Worm (Caenorhabditis elegans) whole organism, L1 larva: Measurements from ENCODE around the gene F10C1.3.

ENCODE experiments used
- aly-2 ChIP-seq: fragments of 150-350 bp; optimal IDR thresholded peaks from 2 replicates; lab custom pipeline; 2014; ENCODE audit warnings: missing biosample characterization, missing genetic modification characterization
- ama-1 ChIP-seq: fragments of 150-350 bp; optimal IDR thresholded peaks from 2 replicates; lab custom pipeline; 2014
- blmp-1 ChIP-seq: fragments of 150-350 bp; optimal IDR thresholded peaks from 2 replicates; lab custom pipeline; 2014; ENCODE audit warnings: missing biosample characterization, missing genetic modification characterization
- ceh-63 ChIP-seq: fragments of 200-800 bp; sonication (Bioruptor generic); optimal IDR thresholded peaks from 2 replicates; lab custom pipeline; 2018; ENCODE audit warnings: mild to moderate bottlenecking, missing genetic modification characterization, missing compliant biosample characterization
- ceh-82 ChIP-seq, 3 experiments: fragments of 150-350 bp in 1 of 3; sonication (generic microtip) in 2 of 3; optimal IDR thresholded peaks; 2 replicates each; lab custom pipeline; 2014 to 2017; ENCODE audit warnings: missing biosample characterization in 3 of 3, missing genetic modification characterization in 3 of 3
- ceh-88 ChIP-seq: fragments of 200-800 bp; sonication (Bioruptor generic); IDR thresholded peaks from 2 replicates; pipeline ENCODE4 v1.3.6; 2022; ENCODE audit warnings: missing genetic modification characterization, missing compliant biosample characterization
- dpl-1 ChIP-seq, 3 experiments: fragments of 150-350 bp in 2 of 3; sonication (generic microtip) in 1 of 3; optimal IDR thresholded peaks; 2 replicates each; lab custom pipeline; 2014 to 2017; ENCODE audit warnings: missing biosample characterization in 3 of 3, missing genetic modification characterization in 3 of 3, missing genetic modification reagents in 3 of 3
- dsc-1 ChIP-seq: sonication (generic microtip); optimal IDR thresholded peaks from 2 replicates; lab custom pipeline; 2016; ENCODE audit warnings: mild to moderate bottlenecking, missing genetic modification characterization, missing compliant biosample characterization
- efl-1 ChIP-seq, 4 experiments: fragments of 150-350 bp; optimal IDR thresholded peaks in 3 of 4; peaks in 1 of 4; 1 replicate in 1 of 4; 2 replicates in 3 of 4; lab custom pipeline; 2014; ENCODE audit warnings: missing biosample characterization in 2 of 4, missing genetic modification characterization in 2 of 4, missing genetic modification reagents in 2 of 4
- fkh-8 ChIP-seq: sonication (generic microtip); optimal IDR thresholded peaks from 2 replicates; lab custom pipeline; 2016; ENCODE audit warnings: mild to moderate bottlenecking, missing genetic modification characterization, missing compliant biosample characterization
- fos-1 ChIP-seq: fragments of 150-350 bp; optimal IDR thresholded peaks from 2 replicates; lab custom pipeline; 2014; ENCODE audit warnings: missing biosample characterization, missing genetic modification characterization
- hlh-17 ChIP-seq: fragments of 200-800 bp; sonication (Bioruptor generic); optimal IDR thresholded peaks from 2 replicates; lab custom pipeline; 2018; ENCODE audit warnings: missing genetic modification characterization, mild to moderate bottlenecking, missing compliant biosample characterization, moderate library complexity, borderline replicate concordance
- isw-1 ChIP-seq: fragments of 200-800 bp; sonication (Bioruptor generic); IDR thresholded peaks from 2 replicates; pipeline ENCODE4 v1.3.6; 2022; ENCODE audit warnings: missing genetic modification characterization, missing compliant biosample characterization
- jun-1 ChIP-seq: fragments of 150-350 bp; optimal IDR thresholded peaks from 2 replicates; lab custom pipeline; 2014; ENCODE audit warnings: missing biosample characterization, missing genetic modification reagents, missing genetic modification characterization
- lin-13 ChIP-seq: fragments of 150-350 bp; optimal IDR thresholded peaks from 2 replicates; lab custom pipeline; 2014; ENCODE audit warnings: missing biosample characterization, missing genetic modification reagents, missing genetic modification characterization
- lin-14 ChIP-seq: fragments of 200-800 bp; sonication (Bioruptor generic); optimal IDR thresholded peaks from 2 replicates; lab custom pipeline; 2018; ENCODE audit warnings: mild to moderate bottlenecking, missing genetic modification characterization, moderate library complexity, missing compliant biosample characterization
- lin-35 ChIP-seq, 2 experiments: fragments of 150-350 bp; optimal IDR thresholded peaks; 2 replicates each; lab custom pipeline; 2014; ENCODE audit warnings: missing biosample characterization in 2 of 2, missing genetic modification characterization in 2 of 2, missing genetic modification reagents in 2 of 2
- lsy-2 ChIP-seq, 2 experiments: fragments of 150-350 bp; optimal IDR thresholded peaks; 2 replicates each; lab custom pipeline; 2014; ENCODE audit warnings: missing biosample characterization in 2 of 2, missing genetic modification characterization in 2 of 2
- mab-9 ChIP-seq: fragments of 200-800 bp; sonication (Bioruptor generic); IDR thresholded peaks from 2 replicates; pipeline ENCODE4 v1.3.6; 2022; ENCODE audit warnings: missing genetic modification reagents, missing genetic modification characterization, missing compliant biosample characterization
- mep-1 ChIP-seq: fragments of 150-350 bp; optimal IDR thresholded peaks from 2 replicates; lab custom pipeline; 2014; ENCODE audit warnings: missing biosample characterization, missing genetic modification characterization
- nhr-12 ChIP-seq: sonication (generic microtip); optimal IDR thresholded peaks from 2 replicates; lab custom pipeline; 2017; ENCODE audit warnings: missing biosample characterization, missing genetic modification characterization
- nhr-19 ChIP-seq: fragments of 200-800 bp; sonication (Bioruptor generic); conservative IDR thresholded peaks from 2 replicates; pipeline ENCODE4 v1.3.6; 2022; ENCODE audit warnings: missing genetic modification characterization, missing compliant biosample characterization
- nhr-20 ChIP-seq: sonication (generic microtip); optimal IDR thresholded peaks from 2 replicates; lab custom pipeline; 2016; ENCODE audit warnings: mild to moderate bottlenecking, missing genetic modification characterization, missing compliant biosample characterization
- nhr-237 ChIP-seq: fragments of 150-350 bp; optimal IDR thresholded peaks from 2 replicates; lab custom pipeline; 2014; ENCODE audit warnings: missing biosample characterization, missing genetic modification characterization
- nhr-28 ChIP-seq: fragments of 150-350 bp; optimal IDR thresholded peaks from 2 replicates; lab custom pipeline; 2014; ENCODE audit warnings: missing biosample characterization, missing genetic modification characterization
- nhr-47 ChIP-seq: sonication (generic microtip); optimal IDR thresholded peaks from 2 replicates; lab custom pipeline; 2016; ENCODE audit warnings: mild to moderate bottlenecking, missing genetic modification characterization, moderate library complexity, missing compliant biosample characterization
- nhr-71 ChIP-seq: sonication (generic microtip); optimal IDR thresholded peaks from 2 replicates; lab custom pipeline; 2016; ENCODE audit warnings: mild to moderate bottlenecking, missing genetic modification characterization, moderate library complexity, missing compliant biosample characterization
- nhr-76 ChIP-seq: sonication (generic microtip); optimal IDR thresholded peaks from 2 replicates; lab custom pipeline; 2017; ENCODE audit warnings: missing biosample characterization, missing genetic modification characterization
- nhr-77 ChIP-seq: fragments of 150-350 bp; optimal IDR thresholded peaks from 2 replicates; lab custom pipeline; 2014; ENCODE audit warnings: missing biosample characterization, missing genetic modification characterization
- nhr-85 ChIP-seq: sonication (generic microtip); peaks from one replicate; lab custom pipeline; 2016; ENCODE audit warnings: missing genetic modification characterization, inconsistent platforms, missing compliant biosample characterization
- pax-3 ChIP-seq: fragments of 200-800 bp; sonication (Bioruptor generic); optimal IDR thresholded peaks from 2 replicates; lab custom pipeline; 2018; ENCODE audit warnings: mild to moderate bottlenecking, missing genetic modification characterization, moderate library complexity, missing compliant biosample characterization
- rnt-1 ChIP-seq: sonication (generic microtip); optimal IDR thresholded peaks from 2 replicates; lab custom pipeline; 2016; ENCODE audit warnings: mild to moderate bottlenecking, missing genetic modification characterization, moderate library complexity, missing compliant biosample characterization
- skn-1 ChIP-seq: fragments of 150-350 bp; optimal IDR thresholded peaks from 2 replicates; lab custom pipeline; 2014; ENCODE audit warnings: missing biosample characterization, missing genetic modification characterization
- snu-23 ChIP-seq: sonication (generic microtip); optimal IDR thresholded peaks from 2 replicates; lab custom pipeline; 2016; ENCODE audit warnings: missing genetic modification characterization, missing compliant biosample characterization
- sptf-1 ChIP-seq: fragments of 150-350 bp; optimal IDR thresholded peaks from 2 replicates; lab custom pipeline; 2014; ENCODE audit warnings: missing biosample characterization, missing genetic modification characterization
- swsn-7 ChIP-seq: sonication (generic microtip); optimal IDR thresholded peaks from 2 replicates; lab custom pipeline; 2016; ENCODE audit warnings: missing genetic modification characterization, missing compliant biosample characterization
- tbx-2 ChIP-seq: sonication (generic microtip); optimal IDR thresholded peaks from 2 replicates; lab custom pipeline; 2016; ENCODE audit warnings: missing genetic modification characterization, missing compliant biosample characterization
- unc-130 ChIP-seq: fragments of 150-350 bp; optimal IDR thresholded peaks from 2 replicates; lab custom pipeline; 2017; ENCODE audit warnings: missing biosample characterization, missing genetic modification characterization, inconsistent platforms
- unc-30 ChIP-seq: sonication (generic microtip); optimal IDR thresholded peaks from 2 replicates; lab custom pipeline; 2017; ENCODE audit warnings: missing biosample characterization, missing genetic modification characterization
- unc-62 ChIP-seq: fragments of 150-350 bp; optimal IDR thresholded peaks from 2 replicates; lab custom pipeline; 2014; ENCODE audit warnings: missing biosample characterization, missing genetic modification reagents, missing genetic modification characterization
- unc-86 ChIP-seq: sonication (generic microtip); optimal IDR thresholded peaks from 2 replicates; lab custom pipeline; 2016; ENCODE audit warnings: missing genetic modification characterization, missing compliant biosample characterization
- xbp-1 ChIP-seq: sonication (generic microtip); optimal IDR thresholded peaks from 2 replicates; lab custom pipeline; 2016; ENCODE audit warnings: missing genetic modification characterization, missing compliant biosample characterization
- zip-4 ChIP-seq: fragments of 200-800 bp; sonication (Bioruptor generic); optimal IDR thresholded peaks from 2 replicates; lab custom pipeline; 2018; ENCODE audit warnings: mild to moderate bottlenecking, missing genetic modification characterization, moderate library complexity, missing compliant biosample characterization
- ztf-11 ChIP-seq, 2 experiments: sonication (generic microtip); optimal IDR thresholded peaks; 2 replicates each; lab custom pipeline; 2016 to 2017; ENCODE audit warnings: missing genetic modification characterization in 2 of 2, missing biosample characterization in 1 of 2, missing compliant biosample characterization in 1 of 2

F10C1.3 gene

ce11 chrII:5781935-5782921, 24.7 kb upstream of the F10C1.3 start, which contains the start of gene K05F1.6 (continued):
- TF ChIP-seq aly-2 = no peak

DNA sequence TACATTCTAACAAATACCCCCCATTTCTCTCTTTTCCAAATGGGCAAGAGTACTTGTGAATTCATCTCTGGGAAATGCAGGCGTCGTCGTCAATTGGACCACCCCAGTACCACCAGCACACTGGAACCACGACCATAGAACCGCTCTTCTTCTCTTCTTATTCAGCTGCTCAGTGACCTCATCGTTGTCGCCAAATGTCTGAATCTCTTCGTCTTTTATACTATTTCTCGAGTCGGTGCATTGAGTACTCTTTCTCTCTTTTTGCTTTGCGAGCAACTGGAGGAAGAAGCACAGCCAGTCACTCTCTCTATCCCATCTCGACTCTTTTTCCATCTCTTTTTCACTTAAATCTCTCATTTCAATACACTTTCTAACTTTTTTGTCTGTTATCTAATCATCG, 22.3 kb upstream of the F10C1.3 start:
- TF ChIP-seq sptf-1 (tag; lab: Kevin White, UChicago) (no peak), rnt-1 (peak; percentile 36), xbp-1 (tag; lab: Kevin White, UChicago) (peak; percentile 31), hlh-17 (GFP tag; lab: Kevin White, UChicago) (no peak), zip-4 (no peak), ama-1 (no peak), ztf-11 (tag; optimal IDR thresholded peaks at IDR 0.05; lab: Kevin White, UChicago) (no peak), ceh-82 (tag; optimal IDR thresholded peaks at IDR 0.05; lab: Kevin White, UChicago) (peak in 2 of 3 experiments; percentile 22 to 55), lin-14 (GFP tag; lab: Kevin White, UChicago) (peak; percentile 88), fos-1 (tag; lab: Kevin White, UChicago) (peak; percentile 34), skn-1 (tag; lab: Kevin White, UChicago) (no peak), unc-62 (GFP tag; lab: Kevin White, UChicago) (no peak), unc-86 (peak; percentile 17), unc-130 (tag; lab: Kevin White, UChicago) (no peak), lsy-2 (tag; optimal IDR thresholded peaks at IDR 0.05; lab: Kevin White, UChicago) (peak; percentile 10 to 53), efl-1 (optimal IDR thresholded peaks at IDR 0.05; lab: Kevin White, UChicago) (peak; percentile 10 to 44), efl-1 (GFP tag; optimal IDR thresholded peaks at IDR 0.05 in 1 of 2; lab: Kevin White, UChicago) (no peak), dsc-1 (no peak), mab-9 (GFP tag; lab: Robert Waterston, UW) (no peak), nhr-20 (tag; lab: Kevin White, UChicago) (no peak), nhr-12 (no peak), aly-2 (no peak), ceh-88 (GFP tag; lab: Robert Waterston, UW) (no peak), snu-23 (GFP tag; lab: Kevin White, UChicago) (peak; percentile 48), nhr-47 (tag; lab: Kevin White, UChicago) (peak; percentile 51), nhr-237 (tag; lab: Kevin White, UChicago) (no peak), nhr-28 (no peak), fkh-8 (tag; lab: Kevin White, UChicago) (peak; percentile 47), tbx-2 (peak; percentile 28), dpl-1 (GFP tag; optimal IDR thresholded peaks at IDR 0.05; lab: Kevin White, UChicago) (peak in 1 of 3 experiments; percentile 3), swsn-7 (peak; percentile 38), pax-3 (no peak), nhr-71 (peak; percentile 51), blmp-1 (tag; lab: Kevin White, UChicago) (no peak), lin-35 (GFP tag; optimal IDR thresholded peaks at IDR 0.05; lab: Kevin White, UChicago) (peak in 1 of 2 experiments; percentile 8), nhr-19 (GFP tag; lab: Robert Waterston, UW) (peak; percentile 17; the same call in 1 of the 2 replicates), isw-1 (GFP tag; lab: Robert Waterston, UW) (0 out of 2 replicates have a peak, but pooled peaks have one; percentile 4), unc-30 (no peak), jun-1 (tag; lab: Kevin White, UChicago) (no peak), mep-1 (peak; percentile 52), nhr-76 (no peak), lin-13 (GFP tag; lab: Kevin White, UChicago) (no peak), ceh-63 (GFP tag; lab: Kevin White, UChicago) (peak; percentile 9), nhr-77 (no peak), nhr-85 (tag; lab: Kevin White, UChicago) (no peak)
